Worm (Caenorhabditis elegans) whole organism, L1 larva: Measurements from ENCODE around the gene T24C12.3.

Source experiments
- C04F5.9 ChIP-seq: sonication (generic microtip); optimal IDR thresholded peaks from 2 replicates; lab custom pipeline; 2016; ENCODE audit warnings: missing genetic modification characterization, missing compliant biosample characterization
- Y116A8C.19 ChIP-seq: sonication (generic microtip); optimal IDR thresholded peaks from 2 replicates; lab custom pipeline; 2016; ENCODE audit warnings: missing compliant biosample characterization, missing genetic modification characterization, borderline replicate concordance
- blmp-1 ChIP-seq: fragments of 150-350 bp; optimal IDR thresholded peaks from 2 replicates; lab custom pipeline; 2014; ENCODE audit warnings: missing biosample characterization, missing genetic modification characterization
- ceh-90 ChIP-seq: sonication (generic microtip); optimal IDR thresholded peaks from 2 replicates; lab custom pipeline; 2016; ENCODE audit warnings: missing genetic modification characterization, missing compliant biosample characterization
- dpl-1 ChIP-seq, 3 experiments: fragments of 150-350 bp in 2 of 3; sonication (generic microtip) in 1 of 3; optimal IDR thresholded peaks; 2 replicates each; lab custom pipeline; 2014 to 2017; ENCODE audit warnings: missing biosample characterization in 3 of 3, missing genetic modification characterization in 3 of 3, missing genetic modification reagents in 3 of 3
- efl-1 ChIP-seq, 4 experiments: fragments of 150-350 bp; optimal IDR thresholded peaks in 3 of 4; peaks in 1 of 4; 1 replicate in 1 of 4; 2 replicates in 3 of 4; lab custom pipeline; 2014; ENCODE audit warnings: missing biosample characterization in 2 of 4, missing genetic modification characterization in 2 of 4, missing genetic modification reagents in 2 of 4
- efl-3 ChIP-seq: fragments of 200-800 bp; sonication (Bioruptor generic); optimal IDR thresholded peaks from 2 replicates; lab custom pipeline; 2018; ENCODE audit warnings: mild to moderate bottlenecking, missing genetic modification characterization, missing compliant biosample characterization
- egl-13 ChIP-seq: sonication (generic microtip); optimal IDR thresholded peaks from 2 replicates; lab custom pipeline; 2016; ENCODE audit warnings: missing genotype, missing genetic modification reagents, missing genetic modification characterization, missing compliant biosample characterization
- elt-2 ChIP-seq: sonication (generic microtip); optimal IDR thresholded peaks from 2 replicates; lab custom pipeline; 2016; ENCODE audit warnings: missing genetic modification characterization, mild to moderate bottlenecking, inconsistent platforms, missing compliant biosample characterization, missing genetic modification reagents
- ets-5 ChIP-seq: fragments of 200-800 bp; sonication (Bioruptor generic); IDR thresholded peaks from 2 replicates; pipeline ENCODE4 v1.3.6; 2022; ENCODE audit warnings: missing genetic modification characterization, missing compliant biosample characterization
- fkh-8 ChIP-seq: sonication (generic microtip); optimal IDR thresholded peaks from 2 replicates; lab custom pipeline; 2016; ENCODE audit warnings: mild to moderate bottlenecking, missing genetic modification characterization, missing compliant biosample characterization
- irx-1 ChIP-seq: sonication (generic microtip); optimal IDR thresholded peaks from 2 replicates; lab custom pipeline; 2016; ENCODE audit warnings: missing genetic modification characterization, missing compliant biosample characterization
- isw-1 ChIP-seq: fragments of 200-800 bp; sonication (Bioruptor generic); IDR thresholded peaks from 2 replicates; pipeline ENCODE4 v1.3.6; 2022; ENCODE audit warnings: missing genetic modification characterization, missing compliant biosample characterization
- lin-14 ChIP-seq: fragments of 200-800 bp; sonication (Bioruptor generic); optimal IDR thresholded peaks from 2 replicates; lab custom pipeline; 2018; ENCODE audit warnings: mild to moderate bottlenecking, missing genetic modification characterization, moderate library complexity, missing compliant biosample characterization
- lin-35 ChIP-seq, 2 experiments: fragments of 150-350 bp; optimal IDR thresholded peaks; 2 replicates each; lab custom pipeline; 2014; ENCODE audit warnings: missing biosample characterization in 2 of 2, missing genetic modification characterization in 2 of 2, missing genetic modification reagents in 2 of 2
- lir-3 ChIP-seq: sonication (generic microtip); optimal IDR thresholded peaks from 2 replicates; lab custom pipeline; 2016; ENCODE audit warnings: mild to moderate bottlenecking, missing genetic modification characterization, moderate library complexity, missing compliant biosample characterization; ENCODE audit not compliant: poor library complexity
- lsy-2 ChIP-seq, 2 experiments: fragments of 150-350 bp; optimal IDR thresholded peaks; 2 replicates each; lab custom pipeline; 2014; ENCODE audit warnings: missing biosample characterization in 2 of 2, missing genetic modification characterization in 2 of 2
- mdl-1 ChIP-seq, 2 experiments: fragments of 150-350 bp; optimal IDR thresholded peaks; 2 replicates each; lab custom pipeline; 2014 to 2017; ENCODE audit warnings: missing biosample characterization in 2 of 2, missing genetic modification characterization in 2 of 2, inconsistent platforms in 1 of 2
- mep-1 ChIP-seq: fragments of 150-350 bp; optimal IDR thresholded peaks from 2 replicates; lab custom pipeline; 2014; ENCODE audit warnings: missing biosample characterization, missing genetic modification characterization
- nhr-20 ChIP-seq: sonication (generic microtip); optimal IDR thresholded peaks from 2 replicates; lab custom pipeline; 2016; ENCODE audit warnings: mild to moderate bottlenecking, missing genetic modification characterization, missing compliant biosample characterization
- nhr-237 ChIP-seq: fragments of 150-350 bp; optimal IDR thresholded peaks from 2 replicates; lab custom pipeline; 2014; ENCODE audit warnings: missing biosample characterization, missing genetic modification characterization
- nhr-47 ChIP-seq: sonication (generic microtip); optimal IDR thresholded peaks from 2 replicates; lab custom pipeline; 2016; ENCODE audit warnings: mild to moderate bottlenecking, missing genetic modification characterization, moderate library complexity, missing compliant biosample characterization
- nhr-71 ChIP-seq: sonication (generic microtip); optimal IDR thresholded peaks from 2 replicates; lab custom pipeline; 2016; ENCODE audit warnings: mild to moderate bottlenecking, missing genetic modification characterization, moderate library complexity, missing compliant biosample characterization
- nhr-77 ChIP-seq: fragments of 150-350 bp; optimal IDR thresholded peaks from 2 replicates; lab custom pipeline; 2014; ENCODE audit warnings: missing biosample characterization, missing genetic modification characterization
- nhr-85 ChIP-seq: sonication (generic microtip); peaks from one replicate; lab custom pipeline; 2016; ENCODE audit warnings: missing genetic modification characterization, inconsistent platforms, missing compliant biosample characterization
- nhr-90 ChIP-seq: sonication (generic microtip); optimal IDR thresholded peaks from 2 replicates; lab custom pipeline; 2016; ENCODE audit warnings: mild to moderate bottlenecking, missing genetic modification characterization, missing compliant biosample characterization; ENCODE audit not compliant: poor library complexity
- pag-3 ChIP-seq: sonication (generic microtip); optimal IDR thresholded peaks from 2 replicates; lab custom pipeline; 2017; ENCODE audit warnings: missing genetic modification characterization, mild to moderate bottlenecking, missing compliant biosample characterization, antibody characterized with exemption, borderline replicate concordance; ENCODE audit not compliant: insufficient read depth
- pax-3 ChIP-seq: fragments of 200-800 bp; sonication (Bioruptor generic); optimal IDR thresholded peaks from 2 replicates; lab custom pipeline; 2018; ENCODE audit warnings: mild to moderate bottlenecking, missing genetic modification characterization, moderate library complexity, missing compliant biosample characterization
- rnt-1 ChIP-seq: sonication (generic microtip); optimal IDR thresholded peaks from 2 replicates; lab custom pipeline; 2016; ENCODE audit warnings: mild to moderate bottlenecking, missing genetic modification characterization, moderate library complexity, missing compliant biosample characterization
- skn-1 ChIP-seq: fragments of 150-350 bp; optimal IDR thresholded peaks from 2 replicates; lab custom pipeline; 2014; ENCODE audit warnings: missing biosample characterization, missing genetic modification characterization
- snu-23 ChIP-seq: sonication (generic microtip); optimal IDR thresholded peaks from 2 replicates; lab custom pipeline; 2016; ENCODE audit warnings: missing genetic modification characterization, missing compliant biosample characterization
- sptf-1 ChIP-seq: fragments of 150-350 bp; optimal IDR thresholded peaks from 2 replicates; lab custom pipeline; 2014; ENCODE audit warnings: missing biosample characterization, missing genetic modification characterization
- swsn-7 ChIP-seq: sonication (generic microtip); optimal IDR thresholded peaks from 2 replicates; lab custom pipeline; 2016; ENCODE audit warnings: missing genetic modification characterization, missing compliant biosample characterization
- tbx-2 ChIP-seq: sonication (generic microtip); optimal IDR thresholded peaks from 2 replicates; lab custom pipeline; 2016; ENCODE audit warnings: missing genetic modification characterization, missing compliant biosample characterization
- unc-130 ChIP-seq: fragments of 150-350 bp; optimal IDR thresholded peaks from 2 replicates; lab custom pipeline; 2017; ENCODE audit warnings: missing biosample characterization, missing genetic modification characterization, inconsistent platforms
- unc-98 ChIP-seq: fragments of 200-800 bp; sonication (Bioruptor generic); IDR thresholded peaks from 2 replicates; pipeline ENCODE4 v1.3.6; 2022; ENCODE audit warnings: missing genetic modification characterization, missing compliant biosample characterization
- vab-15 ChIP-seq: sonication (generic microtip); optimal IDR thresholded peaks from 2 replicates; lab custom pipeline; 2017; ENCODE audit warnings: missing genotype, mild to moderate bottlenecking, missing genetic modification characterization, missing compliant biosample characterization
- xbp-1 ChIP-seq: sonication (generic microtip); optimal IDR thresholded peaks from 2 replicates; lab custom pipeline; 2016; ENCODE audit warnings: missing genetic modification characterization, missing compliant biosample characterization
- zip-4 ChIP-seq: fragments of 200-800 bp; sonication (Bioruptor generic); optimal IDR thresholded peaks from 2 replicates; lab custom pipeline; 2018; ENCODE audit warnings: mild to moderate bottlenecking, missing genetic modification characterization, moderate library complexity, missing compliant biosample characterization
- ztf-11 ChIP-seq, 2 experiments: sonication (generic microtip); optimal IDR thresholded peaks; 2 replicates each; lab custom pipeline; 2016 to 2017; ENCODE audit warnings: missing genetic modification characterization in 2 of 2, missing biosample characterization in 1 of 2, missing compliant biosample characterization in 1 of 2

T24C12.3 gene

DNA sequence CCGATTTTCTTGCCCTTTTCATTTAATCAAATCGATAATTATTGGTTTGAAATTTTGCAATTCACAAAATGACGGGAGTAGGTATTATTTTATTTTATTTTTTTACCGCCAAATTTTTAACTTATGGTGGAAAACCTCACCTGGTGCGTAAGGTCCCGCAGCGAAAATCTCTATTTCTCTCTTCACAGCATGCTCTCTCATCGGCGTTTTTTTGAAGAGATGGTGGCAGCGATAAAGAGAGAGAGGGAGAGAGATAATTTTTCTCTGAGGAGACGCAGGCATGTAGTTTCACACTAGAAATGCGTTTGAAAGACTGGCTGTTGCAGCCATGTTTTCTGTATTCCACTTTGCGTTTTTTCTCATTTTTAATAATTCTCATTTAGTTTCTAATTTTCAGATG, 30.2 kb upstream of the T24C12.3 start, which contains the start of gene T14F9.2:
TSS of gene T14F9.2 (plus strand) at position 396 of the 400 bp plus-strand sequence.
- no peak for TF ChIP-seq Y116A8C.19 (tag; lab: Kevin White, UChicago)
- peak; percentile 44 to 61 for TF ChIP-seq efl-1 (optimal IDR thresholded peaks at IDR 0.05; lab: Kevin White, UChicago)
- TF ChIP-seq efl-1 (GFP tag; optimal IDR thresholded peaks at IDR 0.05 in 1 of 2; lab: Kevin White, UChicago), result peak; percentile 39 to 75
- TF ChIP-seq tbx-2 (tag; lab: Kevin White, UChicago), result peak; percentile 45
- no peak for TF ChIP-seq unc-98 (GFP tag; lab: Robert Waterston, UW)
- no peak for TF ChIP-seq pax-3 (tag; lab: Kevin White, UChicago)
- TF ChIP-seq elt-2 (tag; lab: Kevin White, UChicago), result peak; percentile 20
- TF ChIP-seq ets-5 (GFP tag; lab: Robert Waterston, UW), result no peak
- peak; percentile 33 for TF ChIP-seq xbp-1
- TF ChIP-seq C04F5.9 (tag; lab: Kevin White, UChicago), result peak; percentile 34
- TF ChIP-seq lsy-2 (tag; optimal IDR thresholded peaks at IDR 0.05; lab: Kevin White, UChicago), result peak; percentile 71 to 79
- no peak for TF ChIP-seq nhr-77 (tag; lab: Kevin White, UChicago)
- peak in 1 of 2 experiments; percentile 71 for TF ChIP-seq lin-35 (GFP tag; optimal IDR thresholded peaks at IDR 0.05; lab: Kevin White, UChicago)
- TF ChIP-seq nhr-85 (tag; lab: Kevin White, UChicago), result peak; percentile 79
- peak; percentile 37 for TF ChIP-seq nhr-90 (tag; lab: Kevin White, UChicago)
- peak; percentile 55 for TF ChIP-seq pag-3 (tag; lab: Kevin White, UChicago)
- TF ChIP-seq mep-1 (tag; lab: Kevin White, UChicago), result peak; percentile 76
- TF ChIP-seq vab-15 (tag; lab: Kevin White, UChicago), result no peak
- TF ChIP-seq nhr-237 (tag; lab: Kevin White, UChicago), result no peak
- no peak for TF ChIP-seq fkh-8 (tag; lab: Kevin White, UChicago)
- no peak for TF ChIP-seq isw-1 (GFP tag; lab: Robert Waterston, UW)
- TF ChIP-seq unc-130 (tag; lab: Kevin White, UChicago), result peak; percentile 7
- TF ChIP-seq egl-13 (tag; lab: Kevin White, UChicago), result no peak
- no peak for TF ChIP-seq ztf-11 (tag; optimal IDR thresholded peaks at IDR 0.05; lab: Kevin White, UChicago)
- peak; percentile 63 for TF ChIP-seq rnt-1 (tag; lab: Kevin White, UChicago)
- peak; percentile 89 for TF ChIP-seq skn-1 (tag; lab: Kevin White, UChicago)
- peak; percentile 60 for TF ChIP-seq nhr-20 (tag; lab: Kevin White, UChicago)
- peak; percentile 42 for TF ChIP-seq swsn-7 (tag; lab: Kevin White, UChicago)
- TF ChIP-seq snu-23 (GFP tag; lab: Kevin White, UChicago), result peak; percentile 74
- TF ChIP-seq irx-1, result peak; percentile 37
- peak; percentile 41 to 56 (median 52) for TF ChIP-seq dpl-1 (GFP tag; optimal IDR thresholded peaks at IDR 0.05; lab: Kevin White, UChicago)
- TF ChIP-seq sptf-1 (tag; lab: Kevin White, UChicago), result no peak
- TF ChIP-seq lin-14 (GFP tag; lab: Kevin White, UChicago), result no peak
- no peak for TF ChIP-seq efl-3 (GFP tag; lab: Kevin White, UChicago)
- TF ChIP-seq zip-4 (GFP tag; lab: Kevin White, UChicago), result no peak
- TF ChIP-seq ceh-90 (tag; lab: Kevin White, UChicago), result peak; percentile 8
- TF ChIP-seq lir-3 (tag; lab: Kevin White, UChicago), result peak; percentile 3
- TF ChIP-seq blmp-1 (tag; lab: Kevin White, UChicago), result peak; percentile 39
- peak; percentile 62 for TF ChIP-seq nhr-47 (tag; lab: Kevin White, UChicago)
- peak; percentile 69 for TF ChIP-seq nhr-71 (tag; lab: Kevin White, UChicago)
- peak in 1 of 2 experiments; percentile 28 for TF ChIP-seq mdl-1 (tag; optimal IDR thresholded peaks at IDR 0.05; lab: Kevin White, UChicago)
- TF ChIP-seq, all 84 proteins: peak for 25
